Worm (Caenorhabditis elegans): ENCODE data around the gene C54F6.6.

Gene C54F6.6

DNA sequence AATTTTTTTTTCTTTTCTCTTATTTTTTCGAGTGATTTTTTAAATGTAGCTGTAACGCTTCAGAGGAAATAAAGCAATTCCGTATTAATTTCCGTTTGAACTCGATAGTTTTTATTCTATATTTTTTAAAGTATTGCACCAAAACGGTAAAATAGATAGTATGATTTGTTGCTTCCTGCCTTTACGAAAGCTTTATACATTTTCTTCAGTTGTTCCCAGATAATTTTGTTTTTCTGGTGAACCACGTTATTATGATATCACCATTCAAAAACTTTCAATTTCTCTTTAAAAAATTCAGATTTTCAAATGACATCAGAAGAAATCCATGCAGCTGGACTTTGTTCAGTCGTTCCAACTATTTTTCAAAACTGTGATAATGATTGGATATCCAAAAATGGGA lies 8.6 kb upstream of the C54F6.6 start, which contains the start of gene srb-18:
Gene srb-18, plus strand, starts transcription at position 301 of the 400 bp plus-strand sequence.
- no peak for TF ChIP-seq fkh-8 (tag; optimal IDR thresholded peaks at IDR 0.05)

DNA sequence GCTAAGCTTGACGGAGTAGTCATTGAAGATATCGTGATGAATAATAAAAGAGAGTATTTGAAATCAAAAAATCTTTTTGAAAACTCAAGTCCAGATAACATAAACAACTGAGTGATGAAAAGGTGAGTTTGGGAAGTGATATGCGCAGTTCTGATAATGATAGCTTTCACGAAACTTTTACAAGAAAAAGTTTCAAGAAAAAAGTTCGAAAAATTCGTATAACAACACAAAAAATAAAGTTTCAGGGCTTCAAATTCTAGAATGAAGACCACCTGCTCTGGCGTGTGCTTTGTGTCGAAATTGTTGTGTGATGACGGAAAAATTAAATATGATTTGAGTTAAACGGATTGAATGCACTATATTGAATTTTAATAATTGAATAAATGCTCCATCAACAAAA lies 3.4 kb upstream of the C54F6.6 start, which contains the start of gene srb-19:
Gene srb-19, minus strand, starts transcription at position 101 of the 400 bp plus-strand sequence.
- TF ChIP-seq egl-13 (tag; optimal IDR thresholded peaks at IDR 0.05) (no peak), nhr-71 (tag; optimal IDR thresholded peaks at IDR 0.05) (peak; percentile 26), nhr-90 (tag; optimal IDR thresholded peaks at IDR 0.05; ENCODE audit: poor library complexity) (no peak), fkh-8 (tag; optimal IDR thresholded peaks at IDR 0.05) (peak; percentile 1), hlh-17 (GFP tag; optimal IDR thresholded peaks at IDR 0.05; ENCODE audit: borderline replicate concordance) (no peak), fos-1 (tag; optimal IDR thresholded peaks at IDR 0.05) (no peak), alr-1 (tag; optimal IDR thresholded peaks at IDR 0.05; ENCODE audit: borderline replicate concordance) (no peak), unc-62 (GFP tag; optimal IDR thresholded peaks at IDR 0.05) (no peak), aha-1 (tag; optimal IDR thresholded peaks at IDR 0.05) (no peak), dsc-1 (tag; optimal IDR thresholded peaks at IDR 0.05) (no peak), swsn-7 (tag; optimal IDR thresholded peaks at IDR 0.05) (no peak), rnt-1 (tag; optimal IDR thresholded peaks at IDR 0.05) (no peak), lin-35 (GFP tag; optimal IDR thresholded peaks at IDR 0.05) (no peak)

ce11 chrV:7521304-7521703 lies 2.2 kb upstream of the C54F6.6 start:
- TF ChIP-seq elt-2 (tag; optimal IDR thresholded peaks at IDR 0.05) = peak; percentile 75
- no peak for TF ChIP-seq lir-3 (tag; optimal IDR thresholded peaks at IDR 0.05; ENCODE audit: poor library complexity)

- TF ChIP-seq hlh-4 (tag; optimal IDR thresholded peaks at IDR 0.05) (no peak), C16A3.4 (tag; optimal IDR thresholded peaks at IDR 0.05) (no peak), ceh-63 (GFP tag; optimal IDR thresholded peaks at IDR 0.05) (no peak), tbx-2 (tag; optimal IDR thresholded peaks at IDR 0.05) (no peak), dsc-1 (tag; optimal IDR thresholded peaks at IDR 0.05) (no peak), ztf-11 (tag; optimal IDR thresholded peaks at IDR 0.05) (no peak), tlp-1 (tag; optimal IDR thresholded peaks at IDR 0.05) (no peak), xbp-1 (tag; optimal IDR thresholded peaks at IDR 0.05) (no peak), efl-3 (GFP tag; optimal IDR thresholded peaks at IDR 0.05) (no peak), nhr-84 (tag; optimal IDR thresholded peaks at IDR 0.05) (no peak), lin-35 (GFP tag; optimal IDR thresholded peaks at IDR 0.05) (no peak)
Measured at ce11 chrV:7522279-7522678, 1.2 kb upstream of the C54F6.6 start, which contains the start of gene C54F6.15. Gene C54F6.15 (minus strand): TSS chrV:7522379.

DNA sequence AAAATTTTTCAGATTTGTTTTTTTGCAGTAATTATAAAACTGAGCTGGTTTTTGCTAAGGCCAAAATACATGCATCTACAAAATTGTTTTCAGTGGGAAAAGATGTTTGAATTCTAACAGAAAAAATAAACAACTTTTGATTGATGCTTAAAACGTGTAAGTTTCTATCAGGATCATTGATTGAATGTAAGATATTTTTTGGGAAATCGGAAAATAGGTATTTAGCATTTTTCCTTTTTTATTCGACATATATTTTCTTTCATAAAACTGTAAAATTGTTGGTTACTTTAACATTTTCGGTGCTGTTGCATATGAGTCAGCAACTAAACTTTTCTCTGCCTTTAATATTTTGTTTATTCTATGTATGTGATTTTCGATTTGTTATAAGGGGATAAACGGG lies 955 bp downstream of the C54F6.6 start, which contains the start of gene C54F6.20:
Gene C54F6.20, plus strand, starts transcription at position 301 of the 400 bp plus-strand sequence.
- TF ChIP-seq ceh-82 (tag; optimal IDR thresholded peaks at IDR 0.05) (no peak), ceh-63 (GFP tag; optimal IDR thresholded peaks at IDR 0.05) (no peak), efl-1 (optimal IDR thresholded peaks at IDR 0.05) (no peak), efl-1 (GFP tag; optimal IDR thresholded peaks at IDR 0.05 in 1 of 2) (peak in 1 of 2 experiments; percentile 54)

ce11 chrV:7525695-7526094 lies 2.2 kb downstream of the C54F6.6 start, which contains the start of gene C54F6.18:
Gene C54F6.18 (plus strand): TSS chrV:7525995.
- TF ChIP-seq nhr-76 (tag; optimal IDR thresholded peaks at IDR 0.05) (no peak), tbx-2 (tag; optimal IDR thresholded peaks at IDR 0.05) (no peak), snu-23 (GFP tag; optimal IDR thresholded peaks at IDR 0.05) (no peak), sup-37 (GFP tag; optimal IDR thresholded peaks at IDR 0.05) (no peak), nhr-11 (tag; optimal IDR thresholded peaks at IDR 0.05) (no peak), hpl-2 (GFP tag; optimal IDR thresholded peaks at IDR 0.05) (no peak), hlh-17 (GFP tag; optimal IDR thresholded peaks at IDR 0.05; ENCODE audit: borderline replicate concordance) (no peak), nhr-71 (tag; optimal IDR thresholded peaks at IDR 0.05) (no peak), aly-2 (tag; optimal IDR thresholded peaks at IDR 0.05) (no peak), fkh-4 (tag; optimal IDR thresholded peaks at IDR 0.05; ENCODE audit: borderline replicate concordance) (no peak), ceh-8 (GFP tag; optimal IDR thresholded peaks at IDR 0.05) (no peak)
